Worm (Caenorhabditis elegans) whole organism, mixed stage, embryonic: Measurements from ENCODE around the gene fbxa-99.

Source experiments
- ceh-43 ChIP-seq: fragments of 200-800 bp; sonication (Bioruptor generic); optimal IDR thresholded peaks from 2 replicates; lab custom pipeline; 2018; ENCODE audit warnings: mild to moderate bottlenecking, missing genetic modification characterization, moderate library complexity, missing compliant biosample characterization
- ces-1 ChIP-seq: fragments of 150-350 bp; optimal IDR thresholded peaks from 2 replicates; lab custom pipeline; 2014; ENCODE audit warnings: missing biosample characterization, missing genetic modification reagents, missing genetic modification characterization
- elt-1 ChIP-seq: sonication (generic microtip); optimal IDR thresholded peaks from 2 replicates; lab custom pipeline; 2017; ENCODE audit warnings: missing genetic modification characterization, mild to moderate bottlenecking, missing compliant biosample characterization, antibody characterized with exemption, moderate library complexity, borderline replicate concordance; ENCODE audit not compliant: insufficient read depth
- elt-3 ChIP-seq: fragments of 150-350 bp; optimal IDR thresholded peaks from 2 replicates; lab custom pipeline; 2014; ENCODE audit warnings: missing biosample characterization, missing genetic modification characterization
- lin-13 ChIP-seq: fragments of 150-350 bp; optimal IDR thresholded peaks from 2 replicates; lab custom pipeline; 2014; ENCODE audit warnings: missing biosample characterization, missing genetic modification characterization
- mep-1 ChIP-seq: fragments of 150-350 bp; optimal IDR thresholded peaks from 2 replicates; lab custom pipeline; 2017; ENCODE audit warnings: missing biosample characterization, missing genetic modification reagents, missing genetic modification characterization, inconsistent platforms
- nhr-237 ChIP-seq: fragments of 150-350 bp; optimal IDR thresholded peaks from 2 replicates; lab custom pipeline; 2014; ENCODE audit warnings: missing biosample characterization, missing genetic modification characterization
- pha-4 ChIP-seq: fragments of 150-350 bp; optimal IDR thresholded peaks from 2 replicates; lab custom pipeline; 2018; ENCODE audit warnings: missing biosample characterization, missing genetic modification reagents, missing genetic modification characterization
- snpc-4 ChIP-seq: fragments of 150-350 bp; optimal IDR thresholded peaks from 2 replicates; lab custom pipeline; 2014; ENCODE audit warnings: missing biosample characterization, missing genetic modification characterization
- sptf-1 ChIP-seq: sonication (generic microtip); optimal IDR thresholded peaks from 2 replicates; lab custom pipeline; 2017; ENCODE audit warnings: mild to moderate bottlenecking, missing genetic modification characterization, moderate library complexity, missing compliant biosample characterization
- unc-39 ChIP-seq: fragments of 150-350 bp; optimal IDR thresholded peaks from 2 replicates; lab custom pipeline; 2014; ENCODE audit warnings: missing biosample characterization, missing genetic modification characterization
- unc-62 ChIP-seq: fragments of 150-350 bp; optimal IDR thresholded peaks from 2 replicates; lab custom pipeline; 2014; ENCODE audit warnings: missing biosample characterization, missing genetic modification reagents, missing genetic modification characterization

ce11 chrV:15967542-15967941 lies 15.1 kb downstream of the fbxa-99 start, which contains the start of gene sri-1:
- TF ChIP-seq elt-3 = no peak
- TF ChIP-seq snpc-4 (tag; lab: Kevin White, UChicago) = no peak
- TF ChIP-seq ces-1 (GFP tag; lab: Kevin White, UChicago) = no peak
- no peak for TF ChIP-seq pha-4 (tag; lab: Kevin White, UChicago)
- TF ChIP-seq sptf-1 (tag; lab: Kevin White, UChicago) = no peak
- TF ChIP-seq ceh-43 (GFP tag; lab: Kevin White, UChicago) = no peak
- TF ChIP-seq nhr-237 = no peak
- TF ChIP-seq unc-62 (GFP tag; lab: Kevin White, UChicago) = no peak
- no peak for TF ChIP-seq mep-1 (tag; lab: Kevin White, UChicago)
- TF ChIP-seq unc-39 (tag; lab: Kevin White, UChicago) = no peak
- TF ChIP-seq lin-13 (tag; lab: Kevin White, UChicago) = no peak
- no peak for TF ChIP-seq elt-1
